Worm (Caenorhabditis elegans) whole organism, L1 larva: ENCODE measurements around the gene rpl-36.A.

Experiments
- C04F5.9 ChIP-seq: sonication (generic microtip); optimal IDR thresholded peaks from 2 replicates; lab custom pipeline; 2016; ENCODE audit warnings: missing genetic modification characterization, missing compliant biosample characterization
- F16B12.6 ChIP-seq: fragments of 150-350 bp; optimal IDR thresholded peaks from 2 replicates; lab custom pipeline; 2014; ENCODE audit warnings: missing biosample characterization, missing genetic modification characterization
- aha-1 ChIP-seq: fragments of 150-350 bp; optimal IDR thresholded peaks from 2 replicates; lab custom pipeline; 2014; ENCODE audit warnings: missing biosample characterization, missing genetic modification characterization
- alr-1 ChIP-seq: fragments of 200-800 bp; sonication (Bioruptor generic); optimal IDR thresholded peaks from 2 replicates; lab custom pipeline; 2018; ENCODE audit warnings: borderline replicate concordance, mild to moderate bottlenecking, missing genetic modification characterization, missing compliant biosample characterization
- ama-1 ChIP-seq: fragments of 150-350 bp; optimal IDR thresholded peaks from 2 replicates; lab custom pipeline; 2014
- ceh-90 ChIP-seq: sonication (generic microtip); optimal IDR thresholded peaks from 2 replicates; lab custom pipeline; 2016; ENCODE audit warnings: missing genetic modification characterization, missing compliant biosample characterization
- dpl-1 ChIP-seq, 3 experiments: fragments of 150-350 bp in 2 of 3; sonication (generic microtip) in 1 of 3; optimal IDR thresholded peaks; 2 replicates each; lab custom pipeline; 2014 to 2017; ENCODE audit warnings: missing biosample characterization in 3 of 3, missing genetic modification characterization in 3 of 3, missing genetic modification reagents in 3 of 3
- dsc-1 ChIP-seq: sonication (generic microtip); optimal IDR thresholded peaks from 2 replicates; lab custom pipeline; 2016; ENCODE audit warnings: mild to moderate bottlenecking, missing genetic modification characterization, missing compliant biosample characterization
- efl-1 ChIP-seq, 4 experiments: fragments of 150-350 bp; optimal IDR thresholded peaks in 3 of 4; peaks in 1 of 4; 1 replicate in 1 of 4; 2 replicates in 3 of 4; lab custom pipeline; 2014; ENCODE audit warnings: missing biosample characterization in 2 of 4, missing genetic modification characterization in 2 of 4, missing genetic modification reagents in 2 of 4
- efl-3 ChIP-seq: fragments of 200-800 bp; sonication (Bioruptor generic); optimal IDR thresholded peaks from 2 replicates; lab custom pipeline; 2018; ENCODE audit warnings: mild to moderate bottlenecking, missing genetic modification characterization, missing compliant biosample characterization
- egl-13 ChIP-seq: sonication (generic microtip); optimal IDR thresholded peaks from 2 replicates; lab custom pipeline; 2016; ENCODE audit warnings: missing genotype, missing genetic modification reagents, missing genetic modification characterization, missing compliant biosample characterization
- elt-2 ChIP-seq: sonication (generic microtip); optimal IDR thresholded peaks from 2 replicates; lab custom pipeline; 2016; ENCODE audit warnings: missing genetic modification characterization, mild to moderate bottlenecking, inconsistent platforms, missing compliant biosample characterization, missing genetic modification reagents
- fkh-10 ChIP-seq: sonication (generic microtip); optimal IDR thresholded peaks from 2 replicates; lab custom pipeline; 2017; ENCODE audit warnings: missing biosample characterization, missing genetic modification reagents, missing genetic modification characterization
- fkh-4 ChIP-seq: sonication (generic microtip); optimal IDR thresholded peaks from 2 replicates; lab custom pipeline; 2016; ENCODE audit warnings: missing compliant biosample characterization, missing genetic modification characterization, borderline replicate concordance
- fkh-8 ChIP-seq: sonication (generic microtip); optimal IDR thresholded peaks from 2 replicates; lab custom pipeline; 2016; ENCODE audit warnings: mild to moderate bottlenecking, missing genetic modification characterization, missing compliant biosample characterization
- fos-1 ChIP-seq: fragments of 150-350 bp; optimal IDR thresholded peaks from 2 replicates; lab custom pipeline; 2014; ENCODE audit warnings: missing biosample characterization, missing genetic modification characterization
- hlh-4 ChIP-seq: sonication (generic microtip); optimal IDR thresholded peaks from 2 replicates; lab custom pipeline; 2016; ENCODE audit warnings: mild to moderate bottlenecking, missing genetic modification characterization, missing compliant biosample characterization
- isw-1 ChIP-seq: fragments of 200-800 bp; sonication (Bioruptor generic); IDR thresholded peaks from 2 replicates; pipeline ENCODE4 v1.3.6; 2022; ENCODE audit warnings: missing genetic modification characterization, missing compliant biosample characterization
- jun-1 ChIP-seq: fragments of 150-350 bp; optimal IDR thresholded peaks from 2 replicates; lab custom pipeline; 2014; ENCODE audit warnings: missing biosample characterization, missing genetic modification reagents, missing genetic modification characterization
- lin-13 ChIP-seq: fragments of 150-350 bp; optimal IDR thresholded peaks from 2 replicates; lab custom pipeline; 2014; ENCODE audit warnings: missing biosample characterization, missing genetic modification reagents, missing genetic modification characterization
- lin-14 ChIP-seq: fragments of 200-800 bp; sonication (Bioruptor generic); optimal IDR thresholded peaks from 2 replicates; lab custom pipeline; 2018; ENCODE audit warnings: mild to moderate bottlenecking, missing genetic modification characterization, moderate library complexity, missing compliant biosample characterization
- lin-39 ChIP-seq: fragments of 150-350 bp; optimal IDR thresholded peaks from 2 replicates; lab custom pipeline; 2014; ENCODE audit warnings: missing biosample characterization, missing genetic modification reagents, missing genetic modification characterization
- nhr-12 ChIP-seq: sonication (generic microtip); optimal IDR thresholded peaks from 2 replicates; lab custom pipeline; 2017; ENCODE audit warnings: missing biosample characterization, missing genetic modification characterization
- nhr-47 ChIP-seq: sonication (generic microtip); optimal IDR thresholded peaks from 2 replicates; lab custom pipeline; 2016; ENCODE audit warnings: mild to moderate bottlenecking, missing genetic modification characterization, moderate library complexity, missing compliant biosample characterization
- nhr-71 ChIP-seq: sonication (generic microtip); optimal IDR thresholded peaks from 2 replicates; lab custom pipeline; 2016; ENCODE audit warnings: mild to moderate bottlenecking, missing genetic modification characterization, moderate library complexity, missing compliant biosample characterization
- nhr-76 ChIP-seq: sonication (generic microtip); optimal IDR thresholded peaks from 2 replicates; lab custom pipeline; 2017; ENCODE audit warnings: missing biosample characterization, missing genetic modification characterization
- nhr-77 ChIP-seq: fragments of 150-350 bp; optimal IDR thresholded peaks from 2 replicates; lab custom pipeline; 2014; ENCODE audit warnings: missing biosample characterization, missing genetic modification characterization
- nhr-85 ChIP-seq: sonication (generic microtip); peaks from one replicate; lab custom pipeline; 2016; ENCODE audit warnings: missing genetic modification characterization, inconsistent platforms, missing compliant biosample characterization
- pax-3 ChIP-seq: fragments of 200-800 bp; sonication (Bioruptor generic); optimal IDR thresholded peaks from 2 replicates; lab custom pipeline; 2018; ENCODE audit warnings: mild to moderate bottlenecking, missing genetic modification characterization, moderate library complexity, missing compliant biosample characterization
- snpc-4 ChIP-seq: fragments of 150-350 bp; optimal IDR thresholded peaks from 2 replicates; lab custom pipeline; 2014; ENCODE audit warnings: missing biosample characterization, missing genetic modification characterization
- sptf-1 ChIP-seq: fragments of 150-350 bp; optimal IDR thresholded peaks from 2 replicates; lab custom pipeline; 2014; ENCODE audit warnings: missing biosample characterization, missing genetic modification characterization
- xbp-1 ChIP-seq: sonication (generic microtip); optimal IDR thresholded peaks from 2 replicates; lab custom pipeline; 2016; ENCODE audit warnings: missing genetic modification characterization, missing compliant biosample characterization
- zag-1 ChIP-seq: fragments of 150-350 bp; optimal IDR thresholded peaks from 2 replicates; lab custom pipeline; 2014; ENCODE audit warnings: missing biosample characterization, missing genetic modification characterization

Gene rpl-36.A

ce11 chrII:11096233-11096632 is 771 bp downstream of the rpl-36.A start, which contains the start of gene nbs-1 (continued):
- peak in 1 of 2 experiments; percentile 6 for TF ChIP-seq efl-1 (optimal IDR thresholded peaks at IDR 0.05; lab: Kevin White, UChicago)
- peak in 1 of 2 experiments; percentile 34 for TF ChIP-seq efl-1 (GFP tag; optimal IDR thresholded peaks at IDR 0.05 in 1 of 2; lab: Kevin White, UChicago)
- no peak for TF ChIP-seq isw-1 (GFP tag; lab: Robert Waterston, UW)
- TF ChIP-seq fkh-4 (tag; lab: Kevin White, UChicago): no peak

ce11 chrII:11094431-11094830 is 2.6 kb downstream of the rpl-36.A start:
- no peak for TF ChIP-seq lin-39 (tag; lab: Kevin White, UChicago)
- TF ChIP-seq elt-2 (tag; lab: Kevin White, UChicago): no peak
- TF ChIP-seq nhr-76 (tag; lab: Kevin White, UChicago): no peak
- TF ChIP-seq jun-1 (tag; lab: Kevin White, UChicago): no peak
- TF ChIP-seq nhr-85: no peak
- TF ChIP-seq snpc-4 (tag; lab: Kevin White, UChicago): no peak
- no peak for TF ChIP-seq nhr-77 (tag; lab: Kevin White, UChicago)
- no peak for TF ChIP-seq pax-3 (tag; lab: Kevin White, UChicago)

- TF ChIP-seq sptf-1: no peak
- TF ChIP-seq aha-1: no peak
- no peak for TF ChIP-seq nhr-71 (tag; lab: Kevin White, UChicago)
- TF ChIP-seq dpl-1 (GFP tag; optimal IDR thresholded peaks at IDR 0.05; lab: Kevin White, UChicago): no peak
- no peak for TF ChIP-seq fos-1
- TF ChIP-seq egl-13 (tag; lab: Kevin White, UChicago): no peak
- TF ChIP-seq F16B12.6 (tag; lab: Kevin White, UChicago): no peak
Measured at ce11 chrII:11092413-11092812, 4.6 kb downstream of the rpl-36.A start, which contains the start of gene rpl-42. TSS of gene rpl-42 (plus strand) at chrII:11092713.

- no peak for TF ChIP-seq dsc-1
- no peak for TF ChIP-seq sptf-1
- TF ChIP-seq lin-14: peak; percentile 69
- peak; percentile 75 for TF ChIP-seq fkh-10
Measured at ce11 chrII:11091577-11091976, 5.4 kb downstream of the rpl-36.A start.

ce11 chrII:11089356-11089755 is 7.6 kb downstream of the rpl-36.A start, which contains the start of gene unc-53:
TSS of gene unc-53 (minus strand) at chrII:11089456.
- no peak for TF ChIP-seq xbp-1 (tag; lab: Kevin White, UChicago)

ce11 chrII:11088137-11088536 is 8.9 kb downstream of the rpl-36.A start:
- TF ChIP-seq lin-14: peak; percentile 6
- TF ChIP-seq ama-1 (lab: Kevin White, UChicago): no peak

ce11 chrII:11086770-11087169 is 10.2 kb downstream of the rpl-36.A start:
- TF ChIP-seq fkh-8: no peak
- no peak for TF ChIP-seq hlh-4 (tag; lab: Kevin White, UChicago)
- TF ChIP-seq nhr-85: no peak
- no peak for TF ChIP-seq isw-1 (GFP tag; lab: Robert Waterston, UW)
- no peak for TF ChIP-seq dsc-1
- no peak for TF ChIP-seq nhr-47
- TF ChIP-seq C04F5.9 (tag; lab: Kevin White, UChicago): no peak
- no peak for TF ChIP-seq efl-1 (optimal IDR thresholded peaks at IDR 0.05; lab: Kevin White, UChicago)
- no peak for TF ChIP-seq efl-1 (GFP tag; optimal IDR thresholded peaks at IDR 0.05 in 1 of 2; lab: Kevin White, UChicago)
- TF ChIP-seq sptf-1: no peak
- no peak for TF ChIP-seq lin-13 (GFP tag; lab: Kevin White, UChicago)
- no peak for TF ChIP-seq alr-1 (tag; lab: Kevin White, UChicago)
- no peak for TF ChIP-seq nhr-71 (tag; lab: Kevin White, UChicago)
- TF ChIP-seq ceh-90 (tag; lab: Kevin White, UChicago): no peak
- TF ChIP-seq nhr-12 (tag; lab: Kevin White, UChicago): no peak
- TF ChIP-seq efl-3 (GFP tag; lab: Kevin White, UChicago): no peak
- no peak for TF ChIP-seq zag-1 (tag; lab: Kevin White, UChicago)
